Fruit fly (Drosophila melanogaster) whole organism, pupa: Measurements from ENCODE around the gene CG46301.

Experiments
- CG10348 ChIP-seq: fragments of 200-800 bp; sonication (Bioruptor generic); IDR thresholded peaks from 2 replicates; pipeline ENCODE4 v1.3.6; 2022; ENCODE audit warnings: missing biosample characterization, missing genetic modification characterization
- CG12605 ChIP-seq: fragments of 200-800 bp; sonication (Bioruptor generic); IDR thresholded peaks from 2 replicates; pipeline ENCODE4 v1.3.6; 2022; ENCODE audit warnings: missing biosample characterization, missing genetic modification characterization
- CG13204 ChIP-seq: fragments of 200-800 bp; sonication (Bioruptor generic); optimal IDR thresholded peaks from 2 replicates; lab custom pipeline; 2018; ENCODE audit warnings: missing biosample characterization, mild to moderate bottlenecking, missing genetic modification characterization, moderate library complexity
- CG14655 ChIP-seq: fragments of 200-800 bp; sonication (Bioruptor generic); optimal IDR thresholded peaks from 3 replicates; lab custom pipeline; 2017; ENCODE audit warnings: mild to moderate bottlenecking, missing biosample characterization, missing genetic modification reagents, missing genetic modification characterization
- CG15710 ChIP-seq: fragments of 200-800 bp; sonication (Bioruptor generic); optimal IDR thresholded peaks from 2 replicates; lab custom pipeline; 2018; ENCODE audit warnings: missing biosample characterization, mild to moderate bottlenecking, missing genetic modification characterization, moderate library complexity
- CG17806 ChIP-seq: fragments of 200-800 bp; sonication (Bioruptor generic); optimal IDR thresholded peaks from 2 replicates; lab custom pipeline; 2018; ENCODE audit warnings: missing biosample characterization, mild to moderate bottlenecking, missing genetic modification characterization, moderate library complexity
- CG32121 ChIP-seq: fragments of 200-800 bp; sonication (Bioruptor generic); IDR thresholded peaks from 2 replicates; pipeline ENCODE4 v1.3.6; 2022; ENCODE audit warnings: missing biosample characterization, missing genetic modification characterization
- CG34367 ChIP-seq: fragments of 200-800 bp; sonication (Bioruptor generic); optimal IDR thresholded peaks from 2 replicates; lab custom pipeline; 2018; ENCODE audit warnings: missing biosample characterization, mild to moderate bottlenecking, missing genetic modification characterization
- CG4496 ChIP-seq: fragments of 200-800 bp; sonication (Bioruptor generic); IDR thresholded peaks from 3 replicates; pipeline ENCODE4 v1.3.6; 2022; ENCODE audit warnings: missing biosample characterization, missing genetic modification characterization
- CG8159 ChIP-seq: fragments of 200-800 bp; sonication (Bioruptor generic); optimal IDR thresholded peaks from 3 replicates; lab custom pipeline; 2018; ENCODE audit warnings: missing biosample characterization, mild to moderate bottlenecking, missing genetic modification characterization, moderate library complexity
- CG8301 ChIP-seq: fragments of 200-800 bp; sonication (Bioruptor generic); optimal IDR thresholded peaks from 2 replicates; lab custom pipeline; 2018; ENCODE audit warnings: missing biosample characterization, mild to moderate bottlenecking, missing genetic modification characterization
- CG9948 ChIP-seq: fragments of 200-800 bp; sonication (Bioruptor generic); optimal IDR thresholded peaks from 2 replicates; lab custom pipeline; 2018; ENCODE audit warnings: missing biosample characterization, mild to moderate bottlenecking, missing genetic modification characterization, moderate library complexity
- D1 ChIP-seq: fragments of 200-800 bp; sonication (Bioruptor generic); optimal IDR thresholded peaks from 2 replicates; lab custom pipeline; 2018; ENCODE audit warnings: missing biosample characterization, mild to moderate bottlenecking, missing genetic modification characterization, moderate library complexity
- EcR ChIP-seq: fragments of 200-800 bp; sonication (Bioruptor generic); optimal IDR thresholded peaks from 3 replicates; lab custom pipeline; 2019; ENCODE audit warnings: missing biosample characterization, missing genetic modification characterization, mild to moderate bottlenecking, moderate library complexity, missing genetic modification reagents
- Ets98B ChIP-seq: fragments of 200-800 bp; sonication (Bioruptor generic); IDR thresholded peaks from 2 replicates; pipeline ENCODE4 v1.3.6; 2022; ENCODE audit warnings: missing biosample characterization, missing genetic modification characterization
- Pif1A ChIP-seq: fragments of 200-800 bp; sonication (Bioruptor generic); optimal IDR thresholded peaks from 3 replicates; lab custom pipeline; 2016; ENCODE audit warnings: missing biosample characterization, missing genetic modification characterization
- Pif1B ChIP-seq: fragments of 200-800 bp; sonication (Bioruptor generic); optimal IDR thresholded peaks from 3 replicates; lab custom pipeline; 2016; ENCODE audit warnings: missing biosample characterization, missing genetic modification characterization
- Snoo ChIP-seq: fragments of 200-800 bp; sonication (Bioruptor generic); optimal IDR thresholded peaks from 3 replicates; lab custom pipeline; 2017; ENCODE audit warnings: missing biosample characterization, mild to moderate bottlenecking, missing genetic modification characterization, inconsistent platforms
- fd96Ca ChIP-seq: fragments of 200-800 bp; sonication (Bioruptor generic); IDR thresholded peaks from 3 replicates; pipeline ENCODE4 v1.3.6; 2022; ENCODE audit warnings: missing biosample characterization, missing genetic modification characterization
- gl ChIP-seq: fragments of 200-800 bp; sonication (Bioruptor generic); optimal IDR thresholded peaks from 2 replicates; lab custom pipeline; 2018; ENCODE audit warnings: missing biosample characterization, mild to moderate bottlenecking, missing genetic modification characterization
- rn ChIP-seq: fragments of 200-800 bp; sonication (Bioruptor generic); IDR thresholded peaks from 2 replicates; pipeline ENCODE4 v1.3.6; 2022; ENCODE audit warnings: missing biosample characterization, missing genetic modification characterization

Gene CG46301

dm6 chr2L:14109347-14109746 is 5.5 kb downstream of the CG46301 start, which contains the start of gene CG15293:
Gene CG15293 (minus strand): TSS chr2L:14109447.
- TF ChIP-seq Pif1A (GFP tag; lab: Kevin White, UChicago) (no peak), rn (GFP tag; lab: Robert Waterston, UW) (no peak), CG4496 (GFP tag; lab: Robert Waterston, UW) (no peak), CG9948 (tag; lab: Kevin White, UChicago) (no peak), EcR (GFP tag; lab: Kevin White, UChicago) (no peak), Snoo (tag; lab: Kevin White, UChicago) (no peak), D1 (tag; lab: Kevin White, UChicago) (no peak), Ets98B (GFP tag; lab: Robert Waterston, UW) (no peak), CG13204 (GFP tag; lab: Kevin White, UChicago) (no peak), CG34367 (no peak), CG15710 (no peak), CG17806 (no peak), CG8159 (no peak), gl (tag; lab: Kevin White, UChicago) (no peak), CG10348 (GFP tag; lab: Robert Waterston, UW) (no peak), CG14655 (GFP tag; lab: Kevin White, UChicago) (no peak), Pif1B (GFP tag; lab: Kevin White, UChicago) (no peak)

DNA sequence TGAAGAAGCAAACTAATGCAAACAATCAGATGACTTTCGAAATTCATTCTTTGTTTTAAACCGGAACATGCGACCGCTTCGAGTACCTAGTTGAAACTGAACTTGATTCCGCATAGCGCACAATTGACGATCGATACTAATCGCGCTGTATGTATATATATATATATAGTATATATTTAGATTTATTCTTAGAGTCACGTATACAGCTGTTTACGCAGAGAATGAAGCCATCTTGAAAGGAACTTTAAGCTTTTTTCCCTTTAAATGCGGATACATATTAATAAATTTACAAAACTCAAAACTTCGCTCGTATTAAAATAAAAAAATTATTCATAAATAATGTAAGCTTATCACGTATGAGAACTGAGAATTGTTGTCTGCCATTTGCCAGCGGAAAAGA is 6.7 kb downstream of the CG46301 start, which contains the start of gene CG31769:
Gene CG31769 (minus strand): TSS at position 101 of the 400 bp plus-strand sequence.
- TF ChIP-seq CG15710 (no peak), gl (tag; lab: Kevin White, UChicago) (no peak), CG14655 (GFP tag; lab: Kevin White, UChicago) (no peak), rn (GFP tag; lab: Robert Waterston, UW) (no peak), EcR (GFP tag; lab: Kevin White, UChicago) (no peak), CG10348 (GFP tag; lab: Robert Waterston, UW) (no peak), CG17806 (no peak), CG13204 (GFP tag; lab: Kevin White, UChicago) (no peak), CG4496 (GFP tag; lab: Robert Waterston, UW) (no peak), fd96Ca (no peak), Ets98B (GFP tag; lab: Robert Waterston, UW) (no peak)
- TF ChIP-seq, all 21 proteins: peak for 0

- no peak for TF ChIP-seq Pif1B (GFP tag; lab: Kevin White, UChicago)
Measured at dm6 chr2L:14112192-14112591, 8.3 kb downstream of the CG46301 start.

dm6 chr2L:14113207-14113606 is 9.3 kb downstream of the CG46301 start:
- no peak for TF ChIP-seq fd96Ca
- TF ChIP-seq CG10348 (GFP tag; lab: Robert Waterston, UW), result no peak
- no peak for TF ChIP-seq gl (tag; lab: Kevin White, UChicago)
- no peak for TF ChIP-seq CG15710
- TF ChIP-seq D1 (tag; lab: Kevin White, UChicago), result no peak
- no peak for TF ChIP-seq EcR (GFP tag; lab: Kevin White, UChicago)
- TF ChIP-seq CG12605 (GFP tag; lab: Robert Waterston, UW), result no peak
- TF ChIP-seq Ets98B (GFP tag; lab: Robert Waterston, UW), result no peak
- TF ChIP-seq CG13204 (GFP tag; lab: Kevin White, UChicago), result no peak
- TF ChIP-seq CG9948 (tag; lab: Kevin White, UChicago), result no peak
- no peak for TF ChIP-seq CG32121 (GFP tag; lab: Robert Waterston, UW)
- TF ChIP-seq CG8159, result no peak
- TF ChIP-seq CG8301 (tag; lab: Kevin White, UChicago), result no peak
- TF ChIP-seq CG4496 (GFP tag; lab: Robert Waterston, UW), result no peak

DNA sequence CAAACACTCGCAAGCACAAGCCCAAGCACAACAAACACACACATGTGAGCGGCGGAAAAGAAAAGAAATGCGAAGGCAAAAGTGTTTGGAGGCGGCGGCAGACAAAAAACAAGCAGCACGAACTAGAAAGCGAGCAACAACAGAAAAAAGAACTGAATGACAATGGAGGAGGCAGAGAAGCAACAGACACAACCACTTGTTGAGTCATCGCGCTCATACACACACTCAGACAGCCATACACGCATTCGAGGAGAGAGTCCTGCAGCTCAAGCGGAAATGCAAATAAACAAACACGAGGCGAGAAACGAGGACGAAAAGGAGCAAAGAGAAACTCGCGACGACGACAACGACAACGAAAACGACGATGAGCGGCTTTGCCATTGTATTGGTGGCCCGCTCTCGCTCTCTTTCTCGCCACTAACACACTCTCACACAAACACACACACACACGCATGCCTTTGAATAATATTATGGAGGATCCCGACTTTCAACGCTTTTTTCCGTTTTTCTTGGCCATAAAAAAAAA is 12.1 kb downstream of the CG46301 start:
- TF ChIP-seq Snoo (tag; lab: Kevin White, UChicago) (no peak), CG13204 (GFP tag; lab: Kevin White, UChicago) (peak; percentile 10), CG12605 (GFP tag; lab: Robert Waterston, UW) (peak; percentile 77), CG4496 (GFP tag; lab: Robert Waterston, UW) (0 out of 3 replicates have a peak, but pooled peaks have one; percentile 8), EcR (GFP tag; lab: Kevin White, UChicago) (no peak), CG34367 (no peak)

DNA sequence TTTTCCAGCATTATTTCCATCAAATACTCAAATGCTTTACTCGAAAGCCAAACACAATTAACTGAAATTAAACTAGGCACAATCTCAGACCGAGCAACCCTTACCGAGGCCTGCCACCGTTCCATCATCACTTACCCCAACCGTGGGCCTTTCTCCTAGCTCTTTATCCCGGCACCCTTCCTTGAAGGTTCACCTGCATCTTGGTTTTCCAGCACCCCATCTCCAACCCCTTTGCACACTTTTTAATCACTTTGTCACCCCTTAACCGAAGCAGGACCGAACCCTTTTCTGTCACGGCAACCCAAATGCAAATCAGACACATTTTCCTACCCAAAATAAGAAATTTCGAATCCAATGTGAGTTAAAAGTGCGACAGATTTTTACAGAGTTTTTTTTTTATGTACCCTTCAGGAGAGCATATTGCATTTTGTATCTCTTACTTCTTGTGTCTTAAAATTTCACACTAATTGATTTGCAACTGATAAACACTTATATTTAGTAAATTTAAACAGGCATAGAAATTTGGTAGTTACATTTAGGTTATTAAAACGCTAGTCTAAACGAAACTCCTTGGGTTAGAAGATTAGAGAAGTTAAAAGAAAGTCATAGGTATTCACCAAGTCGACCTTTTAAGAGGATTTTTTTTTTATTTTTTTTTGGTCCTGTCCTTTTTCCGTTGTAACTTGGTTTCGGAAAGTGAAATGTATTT is 17.0 kb downstream of the CG46301 start:
- TF ChIP-seq fd96Ca (no peak), CG32121 (GFP tag; lab: Robert Waterston, UW) (no peak)
